Fruit fly (Drosophila melanogaster) whole organism, wandering third instar larva: ENCODE data around the gene CG46309.

Experiments
- Abd-B ChIP-seq: fragments of >200 bp; optimal IDR thresholded peaks from 2 replicates; lab custom pipeline; 2017; ENCODE audit warnings: missing biosample characterization, missing genetic modification characterization
- CrebA ChIP-seq: fragments of 200-800 bp; sonication (Bioruptor generic); optimal IDR thresholded peaks from 2 replicates; lab custom pipeline; 2016; ENCODE audit warnings: missing biosample characterization, mild to moderate bottlenecking, missing genetic modification characterization, borderline replicate concordance
- Dfd ChIP-seq: fragments of >200 bp; optimal IDR thresholded peaks from 2 replicates; lab custom pipeline; 2017; ENCODE audit warnings: missing biosample characterization, missing genetic modification characterization
- Dif ChIP-seq: fragments of 200-275, 200-300 bp; sonication (Bioruptor generic); optimal IDR thresholded peaks from 2 replicates; lab custom pipeline; 2018; ENCODE audit warnings: missing biosample characterization, missing genetic modification characterization; ENCODE audit not compliant: partially characterized antibody
- GATAd ChIP-seq: sonication (Bioruptor generic); optimal IDR thresholded peaks from 2 replicates; lab custom pipeline; 2016; ENCODE audit warnings: missing biosample characterization, missing genetic modification characterization
- HLH106 ChIP-seq: fragments of 200-800 bp; optimal IDR thresholded peaks from 3 replicates; lab custom pipeline; 2019; ENCODE audit warnings: missing biosample characterization, mild to moderate bottlenecking, missing genetic modification characterization, moderate library complexity
- Hnf4 ChIP-seq: fragments of 200-800 bp; sonication (Bioruptor generic); optimal IDR thresholded peaks from 2 replicates; lab custom pipeline; 2016; ENCODE audit warnings: missing biosample characterization, mild to moderate bottlenecking, missing genetic modification characterization
- Hr78 ChIP-seq: fragments of >200 bp; optimal IDR thresholded peaks from 2 replicates; lab custom pipeline; 2017; ENCODE audit warnings: missing biosample characterization, missing genetic modification characterization
- Hr83 ChIP-seq: fragments of 200-300 bp; sonication (Bioruptor generic); optimal IDR thresholded peaks from 2 replicates; lab custom pipeline; 2016; ENCODE audit warnings: missing biosample characterization, mild to moderate bottlenecking, missing genetic modification characterization, moderate library complexity; ENCODE audit not compliant: poor library complexity, severe bottlenecking
- Mio ChIP-seq: sonication (Bioruptor generic); optimal IDR thresholded peaks from 2 replicates; lab custom pipeline; 2016; ENCODE audit warnings: missing biosample characterization, missing genetic modification characterization
- Myc ChIP-seq: fragments of >200 bp; optimal IDR thresholded peaks from 2 replicates; lab custom pipeline; 2017
- N ChIP-seq: fragments of >200 bp; optimal IDR thresholded peaks from 2 replicates; lab custom pipeline; 2018; ENCODE audit warnings: missing biosample characterization, missing external identifiers, missing genetic modification characterization
- OdsH ChIP-seq: fragments of 200-800 bp; sonication (Bioruptor generic); optimal IDR thresholded peaks from 2 replicates; lab custom pipeline; 2016; ENCODE audit warnings: missing biosample characterization, mild to moderate bottlenecking, missing genetic modification characterization
- Rel ChIP-seq, 2 experiments: fragments of 200-800 bp; sonication (Bioruptor generic) in 1 of 2; optimal IDR thresholded peaks; 2 replicates in 1 of 2; 3 replicates in 1 of 2; lab custom pipeline; 2016 to 2019; ENCODE audit warnings: mild to moderate bottlenecking in 2 of 2, missing biosample characterization in 2 of 2, missing genetic modification characterization in 2 of 2, moderate library complexity in 1 of 2
- br ChIP-seq: fragments of 200-800 bp; sonication (Bioruptor generic); optimal IDR thresholded peaks from 2 replicates; lab custom pipeline; 2016; ENCODE audit warnings: missing biosample characterization, missing genetic modification characterization
- ey ChIP-seq: fragments of 200-800 bp; sonication (Bioruptor generic); optimal IDR thresholded peaks from 2 replicates; lab custom pipeline; 2016; ENCODE audit warnings: missing biosample characterization, missing genetic modification characterization
- foxo ChIP-seq, 2 experiments: fragments of 200-800 bp; sonication (Bioruptor generic); optimal IDR thresholded peaks; 2 replicates in 1 of 2; 3 replicates in 1 of 2; lab custom pipeline; 2016 to 2017; ENCODE audit warnings: missing biosample characterization in 2 of 2, missing genetic modification characterization in 2 of 2
- fru ChIP-seq: fragments of 200-800 bp; sonication (Bioruptor generic); optimal IDR thresholded peaks from 3 replicates; lab custom pipeline; 2016; ENCODE audit warnings: missing biosample characterization, mild to moderate bottlenecking, missing genetic modification characterization
- jim ChIP-seq: fragments of 175-275, 200-325 bp; sonication (Bioruptor generic); optimal IDR thresholded peaks from 2 replicates; lab custom pipeline; 2016; ENCODE audit warnings: missing biosample characterization, mild to moderate bottlenecking, missing genetic modification characterization
- psq ChIP-seq: fragments of 200-800 bp; sonication (Bioruptor generic); optimal IDR thresholded peaks from 3 replicates; lab custom pipeline; 2017; ENCODE audit warnings: missing biosample characterization, mild to moderate bottlenecking, missing genetic modification characterization, moderate library complexity
- rgr ChIP-seq: fragments of 200-800 bp; sonication (Bioruptor generic); optimal IDR thresholded peaks from 3 replicates; lab custom pipeline; 2016; ENCODE audit warnings: missing biosample characterization, mild to moderate bottlenecking, missing genetic modification characterization
- sage ChIP-seq: fragments of 200-800 bp; sonication (Bioruptor generic); optimal IDR thresholded peaks from 2 replicates; lab custom pipeline; 2016; ENCODE audit warnings: missing biosample characterization, mild to moderate bottlenecking, missing genetic modification characterization
- tai ChIP-seq: sonication (Bioruptor generic); optimal IDR thresholded peaks from 2 replicates; lab custom pipeline; 2016; ENCODE audit warnings: missing biosample characterization, missing genetic modification characterization
- usp ChIP-seq: fragments of >200 bp; optimal IDR thresholded peaks from 2 replicates; lab custom pipeline; 2017; ENCODE audit warnings: missing biosample characterization, missing genetic modification characterization

CG46309 gene

dm6 chr2L:16231265-16231664 is 20.3 kb downstream of the CG46309 start, which contains the start of gene Ca-Ma2d:
Ca-Ma2d (plus strand) TSS chr2L:16231475.
- TF ChIP-seq CrebA (GFP tag; lab: Kevin White, UChicago) (no peak), fru (GFP tag; lab: Kevin White, UChicago) (no peak), Hr78 (GFP tag; lab: Kevin White, UChicago) (no peak), Abd-B (no peak), tai (no peak), Mio (GFP tag; lab: Kevin White, UChicago) (no peak), sage (no peak), OdsH (GFP tag; lab: Kevin White, UChicago) (no peak)

dm6 chr2L:16223981-16224380 is 27.6 kb downstream of the CG46309 start:
- TF ChIP-seq N (no peak), foxo (GFP tag; optimal IDR thresholded peaks at IDR 0.05; lab: Kevin White, UChicago) (no peak), HLH106 (tag; lab: Kevin White, UChicago) (no peak), jim (no peak), br (GFP tag; lab: Kevin White, UChicago) (no peak)
- TF ChIP-seq, all 38 proteins: peak for 0

- TF ChIP-seq rgr (GFP tag; lab: Kevin White, UChicago) (no peak), Rel (GFP tag; optimal IDR thresholded peaks at IDR 0.05; lab: Kevin White, UChicago) (no peak), Rel (tag; optimal IDR thresholded peaks at IDR 0.05; lab: Kevin White, UChicago) (no peak), sage (no peak), Hnf4 (no peak), br (GFP tag; lab: Kevin White, UChicago) (no peak), ey (GFP tag; lab: Kevin White, UChicago) (no peak), Myc (lab: Kevin White, UChicago) (no peak), foxo (GFP tag; optimal IDR thresholded peaks at IDR 0.05; lab: Kevin White, UChicago) (no peak), GATAd (GFP tag; lab: Kevin White, UChicago) (no peak), Abd-B (no peak), usp (GFP tag; lab: Kevin White, UChicago) (no peak), Hr78 (GFP tag; lab: Kevin White, UChicago) (no peak)
These were observed 35.3 kb downstream of the CG46309 start for dm6 chr2L:16216298-16216697.

- no peak for TF ChIP-seq Hr83 (GFP tag; lab: Kevin White, UChicago)
- TF ChIP-seq usp (GFP tag; lab: Kevin White, UChicago) = no peak
- TF ChIP-seq HLH106 (tag; lab: Kevin White, UChicago) = no peak
- no peak for TF ChIP-seq CrebA (GFP tag; lab: Kevin White, UChicago)
- no peak for TF ChIP-seq ey (GFP tag; lab: Kevin White, UChicago)
- no peak for TF ChIP-seq Dif (GFP tag; lab: Kevin White, UChicago)
- no peak for TF ChIP-seq psq (GFP tag; lab: Kevin White, UChicago)
- no peak for TF ChIP-seq foxo (GFP tag; optimal IDR thresholded peaks at IDR 0.05; lab: Kevin White, UChicago)
These were observed 40.4 kb downstream of the CG46309 start, which contains the start of gene CG31819 for dm6 chr2L:16211159-16211558. CG31819 (plus strand) TSS chr2L:16211459.

- no peak for TF ChIP-seq HLH106 (tag; lab: Kevin White, UChicago)
- no peak for TF ChIP-seq CrebA (GFP tag; lab: Kevin White, UChicago)
- no peak for TF ChIP-seq Hnf4
- no peak for TF ChIP-seq Dfd
These were observed 53.4 kb downstream of the CG46309 start for dm6 chr2L:16198150-16198549.
